Worm (Caenorhabditis elegans): ENCODE measurements around the gene F54F7.3.

- TF ChIP-seq aly-1 (tag; optimal IDR thresholded peaks at IDR 0.05) (no peak), ceh-36 (tag; optimal IDR thresholded peaks at IDR 0.05) (no peak), tbx-37 (GFP tag; conservative IDR thresholded peaks at IDR 0.05) (no peak), hmbx-1 (tag; optimal IDR thresholded peaks at IDR 0.05) (no peak), ama-1 (optimal IDR thresholded peaks at IDR 0.05) (no peak)
Observed at ce11 chrX:11843363-11843762, 6.6 kb downstream of the F54F7.3 start, which contains the start of gene F54F7.2.
